Worm (Caenorhabditis elegans): Measurements from ENCODE around the gene asg-2.
A peak's percentile ranks its signal among the peaks of the same experiment; 100 is the strongest.

Gene asg-2

DNA sequence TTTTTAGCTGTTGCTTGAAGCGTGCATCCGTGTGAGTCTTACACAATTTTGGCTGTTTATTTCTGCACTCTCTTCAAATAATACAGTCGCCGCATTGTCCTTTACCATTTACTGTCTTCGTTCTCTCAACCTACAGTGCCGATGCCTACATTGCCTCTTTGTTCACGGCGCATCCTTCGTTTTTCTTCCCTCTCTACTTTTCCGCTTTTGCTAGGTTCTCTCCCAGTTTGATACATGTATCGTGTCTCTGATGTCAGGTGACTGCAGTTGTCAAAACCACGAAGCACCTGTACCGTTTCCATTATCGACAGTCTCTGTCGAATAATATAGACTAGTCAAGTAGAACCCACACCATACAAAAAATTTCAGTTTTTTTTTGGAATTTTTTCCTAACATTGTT, 32.4 kb upstream of the asg-2 start:
- no peak for TF ChIP-seq nhr-28 (tag; optimal IDR thresholded peaks at IDR 0.05)
- no peak for TF ChIP-seq alr-1 (tag; optimal IDR thresholded peaks at IDR 0.05; ENCODE audit: borderline replicate concordance)
- no peak for TF ChIP-seq nhr-77 (tag; optimal IDR thresholded peaks at IDR 0.05)
- TF ChIP-seq ztf-4 (tag; optimal IDR thresholded peaks at IDR 0.05), result no peak
- TF ChIP-seq efl-1 (optimal IDR thresholded peaks at IDR 0.05), result peak in 1 of 2 experiments; percentile 6
- peak in 1 of 2 experiments; percentile 94 for TF ChIP-seq efl-1 (GFP tag; optimal IDR thresholded peaks at IDR 0.05 in 1 of 2)
- TF ChIP-seq C16A3.4 (tag; optimal IDR thresholded peaks at IDR 0.05), result peak; percentile 36
- TF ChIP-seq fkh-10 (GFP tag; optimal IDR thresholded peaks at IDR 0.05), result no peak
- TF ChIP-seq unc-62 (GFP tag; optimal IDR thresholded peaks at IDR 0.05), result no peak
- TF ChIP-seq zag-1 (tag; optimal IDR thresholded peaks at IDR 0.05), result no peak
- TF ChIP-seq nhr-76 (tag; optimal IDR thresholded peaks at IDR 0.05), result no peak
- TF ChIP-seq swsn-7 (tag; optimal IDR thresholded peaks at IDR 0.05), result peak; percentile 35
- peak in 1 of 6 experiments; percentile 75 for TF ChIP-seq elt-3 (tag; optimal IDR thresholded peaks at IDR 0.05)
- TF ChIP-seq nhr-47 (tag; optimal IDR thresholded peaks at IDR 0.05), result peak; percentile 9
- TF ChIP-seq pag-3 (tag; optimal IDR thresholded peaks at IDR 0.05; ENCODE audit: borderline replicate concordance, insufficient read depth), result no peak
- TF ChIP-seq lin-39 (tag; optimal IDR thresholded peaks at IDR 0.05), result no peak
- TF ChIP-seq mdl-1 (tag; optimal IDR thresholded peaks at IDR 0.05), result peak in 1 of 2 experiments; percentile 60
- peak in 1 of 2 experiments; percentile 27 for TF ChIP-seq lsy-2 (tag; optimal IDR thresholded peaks at IDR 0.05)
- no peak for TF ChIP-seq F16B12.6 (tag; optimal IDR thresholded peaks at IDR 0.05)
- no peak for TF ChIP-seq nhr-84 (tag; optimal IDR thresholded peaks at IDR 0.05)
- no peak for TF ChIP-seq nhr-12 (tag; optimal IDR thresholded peaks at IDR 0.05)
- no peak for TF ChIP-seq ceh-82 (tag; optimal IDR thresholded peaks at IDR 0.05)
- TF ChIP-seq fkh-4 (tag; optimal IDR thresholded peaks at IDR 0.05; ENCODE audit: borderline replicate concordance), result no peak
- no peak for TF ChIP-seq hlh-4 (tag; optimal IDR thresholded peaks at IDR 0.05)
- peak; percentile 34 for TF ChIP-seq hpl-2 (GFP tag; optimal IDR thresholded peaks at IDR 0.05)
- no peak for TF ChIP-seq unc-98 (GFP tag; IDR thresholded peaks at IDR 0.05)
- no peak for TF ChIP-seq ztf-11 (tag; optimal IDR thresholded peaks at IDR 0.05)
- TF ChIP-seq ets-5 (GFP tag; IDR thresholded peaks at IDR 0.05), result no peak
- no peak for TF ChIP-seq pqm-1 (tag; optimal IDR thresholded peaks at IDR 0.05)
- TF ChIP-seq aha-1 (tag; optimal IDR thresholded peaks at IDR 0.05), result no peak
- TF ChIP-seq mef-2 (tag; optimal IDR thresholded peaks at IDR 0.05), result no peak
- peak; percentile 47 for TF ChIP-seq ama-1 (optimal IDR thresholded peaks at IDR 0.05)
- peak; percentile 59 for TF ChIP-seq nhr-90 (tag; optimal IDR thresholded peaks at IDR 0.05; ENCODE audit: poor library complexity)
- no peak for TF ChIP-seq isw-1 (GFP tag; IDR thresholded peaks at IDR 0.05)
- TF ChIP-seq egl-13 (tag; optimal IDR thresholded peaks at IDR 0.05), result no peak
- TF ChIP-seq grh-1 (GFP tag; IDR thresholded peaks at IDR 0.05), result peak; percentile 39
- TF ChIP-seq pax-3 (tag; optimal IDR thresholded peaks at IDR 0.05), result no peak
- peak; percentile 68 for TF ChIP-seq snu-23 (GFP tag; optimal IDR thresholded peaks at IDR 0.05)
- TF ChIP-seq unc-130 (tag; optimal IDR thresholded peaks at IDR 0.05), result peak; percentile 49
- no peak for TF ChIP-seq sox-4 (tag; optimal IDR thresholded peaks at IDR 0.05)
- peak; percentile 49 for TF ChIP-seq nhr-71 (tag; optimal IDR thresholded peaks at IDR 0.05)
- no peak for TF ChIP-seq Y116A8C.19 (tag; optimal IDR thresholded peaks at IDR 0.05; ENCODE audit: borderline replicate concordance)
- no peak for TF ChIP-seq mab-9 (GFP tag; IDR thresholded peaks at IDR 0.05)
- no peak for TF ChIP-seq jun-1 (tag; optimal IDR thresholded peaks at IDR 0.05)
- TF ChIP-seq vab-15 (tag; optimal IDR thresholded peaks at IDR 0.05), result no peak
- no peak for TF ChIP-seq ces-1 (GFP tag; optimal IDR thresholded peaks at IDR 0.05)
- TF ChIP-seq lin-15B (tag; optimal IDR thresholded peaks at IDR 0.05), result no peak
- TF ChIP-seq tbx-2 (tag; optimal IDR thresholded peaks at IDR 0.05), result peak; percentile 2
- peak in 1 of 3 experiments; percentile 6 for TF ChIP-seq dpl-1 (GFP tag; optimal IDR thresholded peaks at IDR 0.05)
- peak; percentile 39 for TF ChIP-seq rnt-1 (tag; optimal IDR thresholded peaks at IDR 0.05)
- no peak for TF ChIP-seq C34B4.2 (tag; optimal IDR thresholded peaks at IDR 0.05)
- TF ChIP-seq xbp-1 (tag; optimal IDR thresholded peaks at IDR 0.05), result peak; percentile 16
- peak in 1 of 2 experiments; percentile 81 for TF ChIP-seq lin-35 (GFP tag; optimal IDR thresholded peaks at IDR 0.05)
- TF ChIP-seq nhr-20 (tag; optimal IDR thresholded peaks at IDR 0.05), result peak; percentile 77
